Fruit fly (Drosophila melanogaster) whole organism, embryonic: Measurements from ENCODE around the gene EMC6.

Source experiments
- Ada2b ChIP-seq: fragments of 200-800 bp; sonication (Bioruptor generic); IDR thresholded peaks from 2 replicates; pipeline ENCODE4 v1.3.6; 2022; ENCODE audit warnings: missing biosample characterization, missing genetic modification characterization
- CG10274 ChIP-seq: fragments of 200-800 bp; sonication (Bioruptor generic); optimal IDR thresholded peaks from 3 replicates; lab custom pipeline; 2017; ENCODE audit warnings: missing biosample characterization, mild to moderate bottlenecking, missing genetic modification characterization
- CG11696 ChIP-seq: fragments of 200-800 bp; sonication (Bioruptor generic); IDR thresholded peaks from 2 replicates; pipeline ENCODE4 v1.3.6; 2022; ENCODE audit warnings: missing biosample characterization, missing genetic modification characterization
- CG11723 ChIP-seq: fragments of 200-800 bp; sonication (Bioruptor generic); optimal IDR thresholded peaks from 2 replicates; lab custom pipeline; 2017; ENCODE audit warnings: missing biosample characterization, mild to moderate bottlenecking, missing genetic modification characterization
- CG12071 ChIP-seq: fragments of 200-800 bp; sonication (Bioruptor generic); optimal IDR thresholded peaks from 3 replicates; lab custom pipeline; 2018; ENCODE audit warnings: missing biosample characterization, mild to moderate bottlenecking, missing genetic modification characterization
- CG12104 ChIP-seq: fragments of 200-800 bp; sonication (Bioruptor generic); optimal IDR thresholded peaks from 3 replicates; lab custom pipeline; 2016; ENCODE audit warnings: missing biosample characterization, missing genetic modification characterization
- CG12155 ChIP-seq: fragments of 200-800 bp; sonication (Bioruptor generic); optimal IDR thresholded peaks from 3 replicates; lab custom pipeline; 2016; ENCODE audit warnings: missing biosample characterization, missing genetic modification characterization
- CG12219 ChIP-seq: fragments of 200-800 bp; sonication (Bioruptor generic); optimal IDR thresholded peaks from 3 replicates; lab custom pipeline; 2018; ENCODE audit warnings: missing biosample characterization, mild to moderate bottlenecking, missing genetic modification characterization
- CG12299 ChIP-seq: fragments of 200-800 bp; sonication (Bioruptor generic); optimal IDR thresholded peaks from 2 replicates; lab custom pipeline; 2018; ENCODE audit warnings: missing biosample characterization, mild to moderate bottlenecking, missing genetic modification characterization
- CG13894 ChIP-seq: fragments of 200-800 bp; sonication (Bioruptor generic); optimal IDR thresholded peaks from 3 replicates; lab custom pipeline; 2018; ENCODE audit warnings: missing biosample characterization, mild to moderate bottlenecking, missing genetic modification characterization, moderate library complexity
- CG14050 ChIP-seq: fragments of 200-800 bp; sonication (Bioruptor generic); IDR thresholded peaks from 3 replicates; pipeline ENCODE4 v1.3.6; 2022; ENCODE audit warnings: missing biosample characterization, missing genetic modification characterization
- CG14710 ChIP-seq: fragments of 200-800 bp; sonication (Bioruptor generic); optimal IDR thresholded peaks from 3 replicates; lab custom pipeline; 2019; ENCODE audit warnings: missing biosample characterization, mild to moderate bottlenecking, missing genetic modification characterization, moderate library complexity
- CG14860 ChIP-seq: fragments of 200-800 bp; sonication (Bioruptor generic); IDR thresholded peaks from 3 replicates; pipeline ENCODE4 v1.3.6; 2022; ENCODE audit warnings: missing biosample characterization, missing genetic modification characterization; ENCODE audit not compliant: partially characterized antibody
- CG15073 ChIP-seq: fragments of 200-800 bp; sonication (Bioruptor generic); optimal IDR thresholded peaks from 2 replicates; lab custom pipeline; 2016; ENCODE audit warnings: missing biosample characterization, missing genetic modification characterization
- CG15269 ChIP-seq: fragments of 200-800 bp; sonication (Bioruptor generic); optimal IDR thresholded peaks from 2 replicates; lab custom pipeline; 2018; ENCODE audit warnings: missing biosample characterization, mild to moderate bottlenecking, missing genetic modification characterization, moderate library complexity
- CG15696 ChIP-seq: fragments of 200-800 bp; sonication (Bioruptor generic); optimal IDR thresholded peaks from 2 replicates; lab custom pipeline; 2019; ENCODE audit warnings: missing biosample characterization, mild to moderate bottlenecking, missing genetic modification characterization, moderate library complexity
- CG1603 ChIP-seq: fragments of 200-800 bp; sonication (Bioruptor generic); optimal IDR thresholded peaks from 2 replicates; lab custom pipeline; 2019; ENCODE audit warnings: missing biosample characterization, mild to moderate bottlenecking, missing genetic modification characterization, moderate library complexity
- CG17328 ChIP-seq: fragments of 200-800 bp; sonication (Bioruptor generic); IDR thresholded peaks from 2 replicates; pipeline ENCODE4 v1.3.6; 2022; ENCODE audit warnings: missing biosample characterization, missing genetic modification characterization
- CG4282 ChIP-seq: fragments of 200-800 bp; sonication (Bioruptor generic); optimal IDR thresholded peaks from 2 replicates; lab custom pipeline; 2016; ENCODE audit warnings: missing biosample characterization, missing genetic modification characterization
- CG4360 ChIP-seq: fragments of 200-800 bp; sonication (Bioruptor generic); IDR thresholded peaks from 2 replicates; pipeline ENCODE4 v1.3.6; 2022; ENCODE audit warnings: missing biosample characterization, missing genetic modification characterization
- CG7839 ChIP-seq: fragments of 200-800 bp; sonication (Bioruptor generic); optimal IDR thresholded peaks from 3 replicates; lab custom pipeline; 2018; ENCODE audit warnings: missing biosample characterization, mild to moderate bottlenecking, missing genetic modification characterization, moderate library complexity
- CG7963 ChIP-seq: fragments of 200-800 bp; sonication (Bioruptor generic); IDR thresholded peaks from 3 replicates; pipeline ENCODE4 v1.3.6; 2022; ENCODE audit warnings: missing biosample characterization, missing genetic modification characterization; ENCODE audit not compliant: partially characterized antibody
- CG8765 ChIP-seq: fragments of 200-800 bp; sonication (Bioruptor generic); IDR thresholded peaks from 2 replicates; pipeline ENCODE4 v1.3.6; 2022; ENCODE audit warnings: missing biosample characterization, missing genetic modification characterization
- CHES-1-like ChIP-seq: fragments of 200-800 bp; sonication (Bioruptor generic); optimal IDR thresholded peaks from 2 replicates; lab custom pipeline; 2016; ENCODE audit warnings: missing biosample characterization, missing genetic modification characterization
- Elba2 ChIP-seq: fragments of 200-800 bp; sonication (Bioruptor generic); optimal IDR thresholded peaks from 3 replicates; lab custom pipeline; 2016; ENCODE audit warnings: missing biosample characterization, missing genetic modification characterization
- HLH54F ChIP-seq: fragments of 200-800 bp; sonication (Bioruptor generic); optimal IDR thresholded peaks from 3 replicates; lab custom pipeline; 2016; ENCODE audit warnings: missing biosample characterization, missing genetic modification characterization
- Hmr ChIP-seq: fragments of 200-800 bp; sonication (Bioruptor generic); optimal IDR thresholded peaks from 3 replicates; lab custom pipeline; 2017; ENCODE audit warnings: mild to moderate bottlenecking, missing biosample characterization, missing genetic modification reagents, missing genetic modification characterization
- Hsf ChIP-seq: fragments of 200-800 bp; sonication (Bioruptor generic); optimal IDR thresholded peaks from 3 replicates; lab custom pipeline; 2016; ENCODE audit warnings: missing biosample characterization, missing genetic modification characterization
- Lpt ChIP-seq: fragments of >200 bp; optimal IDR thresholded peaks from 2 replicates; lab custom pipeline; 2018; ENCODE audit warnings: missing biosample characterization, missing genetic modification characterization
- Meics ChIP-seq: fragments of 200-800 bp; sonication (Bioruptor generic); optimal IDR thresholded peaks from 2 replicates; lab custom pipeline; 2017; ENCODE audit warnings: missing biosample characterization, mild to moderate bottlenecking, missing genetic modification characterization
- NC2β ChIP-seq: fragments of 200-800 bp; sonication (Bioruptor generic); optimal IDR thresholded peaks from 2 replicates; lab custom pipeline; 2016; ENCODE audit warnings: missing biosample characterization, missing genetic modification characterization
- Nf-YB ChIP-seq: fragments of 200-800 bp; sonication (Bioruptor generic); optimal IDR thresholded peaks from 3 replicates; lab custom pipeline; 2019; ENCODE audit warnings: missing biosample characterization, mild to moderate bottlenecking, missing genetic modification characterization, moderate library complexity
- NfI ChIP-seq: fragments of 200-800 bp; sonication (Bioruptor generic); optimal IDR thresholded peaks from 3 replicates; lab custom pipeline; 2018; ENCODE audit warnings: missing biosample characterization, mild to moderate bottlenecking, missing genetic modification characterization, moderate library complexity
- Side ChIP-seq: fragments of 200-800 bp; sonication (Bioruptor generic); optimal IDR thresholded peaks from 2 replicates; lab custom pipeline; 2016; ENCODE audit warnings: missing biosample characterization, missing genetic modification characterization
- Xrp1 ChIP-seq: fragments of 200-800 bp; sonication (Bioruptor generic); IDR thresholded peaks from 2 replicates; pipeline ENCODE4 v1.3.6; 2022; ENCODE audit warnings: missing biosample characterization, missing genetic modification characterization
- cas ChIP-seq: fragments of 200-800 bp; sonication (Bioruptor generic); IDR thresholded peaks from 2 replicates; pipeline ENCODE4 v1.3.6; 2022; ENCODE audit warnings: missing biosample characterization, missing genetic modification characterization
- croc ChIP-seq: fragments of 200-800 bp; sonication (Bioruptor generic); conservative IDR thresholded peaks from 3 replicates; pipeline ENCODE4 v1.3.6; 2022; ENCODE audit warnings: missing biosample characterization, missing genetic modification characterization
- crp ChIP-seq, 2 experiments: fragments of 200-800 bp; sonication (Bioruptor generic); optimal IDR thresholded peaks; 2 replicates in 1 of 2; 3 replicates in 1 of 2; lab custom pipeline; 2017; ENCODE audit warnings: missing biosample characterization in 2 of 2, missing genetic modification characterization in 2 of 2, mild to moderate bottlenecking in 1 of 2, moderate library complexity in 1 of 2
- dysf ChIP-seq: fragments of 200-800 bp; sonication (Bioruptor generic); IDR thresholded peaks from 3 replicates; pipeline ENCODE4 v1.3.6; 2022; ENCODE audit warnings: missing biosample characterization, missing genetic modification characterization
- eyg ChIP-seq: fragments of 200-800 bp; sonication (Bioruptor generic); optimal IDR thresholded peaks from 3 replicates; lab custom pipeline; 2016; ENCODE audit warnings: missing biosample characterization, missing genetic modification characterization
- fru ChIP-seq: fragments of >200 bp; optimal IDR thresholded peaks from 2 replicates; lab custom pipeline; 2017
- gt ChIP-seq: fragments of 200-800 bp; sonication (Bioruptor generic); IDR thresholded peaks from 2 replicates; pipeline ENCODE4 v1.3.6; 2022; ENCODE audit warnings: missing biosample characterization, missing genetic modification characterization
- insv ChIP-seq, 2 experiments: fragments of 200-800 bp; sonication (Bioruptor generic); optimal IDR thresholded peaks; 3 replicates each; lab custom pipeline; 2016 to 2018; ENCODE audit warnings: missing biosample characterization in 2 of 2, missing genetic modification characterization in 2 of 2
- lab ChIP-seq: fragments of 200-800 bp; sonication (Bioruptor generic); optimal IDR thresholded peaks from 3 replicates; lab custom pipeline; 2017; ENCODE audit warnings: missing biosample characterization, missing genetic modification characterization, mild to moderate bottlenecking, moderate library complexity, missing genetic modification reagents
- nau ChIP-seq: fragments of 200-800 bp; sonication (Bioruptor generic); optimal IDR thresholded peaks from 3 replicates; lab custom pipeline; 2017; ENCODE audit warnings: missing biosample characterization, mild to moderate bottlenecking, missing genetic modification characterization, missing genetic modification reagents
- nom ChIP-seq: fragments of 200-800 bp; sonication (Bioruptor generic); optimal IDR thresholded peaks from 2 replicates; lab custom pipeline; 2017; ENCODE audit warnings: missing biosample characterization, missing genetic modification characterization, mild to moderate bottlenecking, moderate library complexity, missing genetic modification reagents
- odd ChIP-seq: fragments of 200-800 bp; sonication (Bioruptor generic); optimal IDR thresholded peaks from 2 replicates; lab custom pipeline; 2017; ENCODE audit warnings: missing biosample characterization, mild to moderate bottlenecking, missing genetic modification characterization
- pum ChIP-seq: fragments of 200-800 bp; sonication (Bioruptor generic); optimal IDR thresholded peaks from 2 replicates; lab custom pipeline; 2016; ENCODE audit warnings: missing biosample characterization, missing genetic modification characterization
- salm ChIP-seq: fragments of 200-800 bp; sonication (Bioruptor generic); optimal IDR thresholded peaks from 2 replicates; lab custom pipeline; 2018; ENCODE audit warnings: missing biosample characterization, mild to moderate bottlenecking, missing genetic modification characterization
- tx ChIP-seq: fragments of 200-800 bp; sonication (Bioruptor generic); optimal IDR thresholded peaks from 2 replicates; lab custom pipeline; 2016; ENCODE audit warnings: missing biosample characterization, missing genetic modification characterization
- zen2 ChIP-seq: fragments of 200-800 bp; sonication (Bioruptor generic); IDR thresholded peaks from 3 replicates; pipeline ENCODE4 v1.3.6; 2022; ENCODE audit warnings: missing biosample characterization, missing genetic modification characterization; ENCODE audit not compliant: partially characterized antibody
- zfh1 ChIP-seq: fragments of 200-800 bp; sonication (Bioruptor generic); IDR thresholded peaks from 3 replicates; pipeline ENCODE4 v1.3.6; 2022; ENCODE audit warnings: missing biosample characterization, missing genetic modification characterization

The EMC6 gene

DNA sequence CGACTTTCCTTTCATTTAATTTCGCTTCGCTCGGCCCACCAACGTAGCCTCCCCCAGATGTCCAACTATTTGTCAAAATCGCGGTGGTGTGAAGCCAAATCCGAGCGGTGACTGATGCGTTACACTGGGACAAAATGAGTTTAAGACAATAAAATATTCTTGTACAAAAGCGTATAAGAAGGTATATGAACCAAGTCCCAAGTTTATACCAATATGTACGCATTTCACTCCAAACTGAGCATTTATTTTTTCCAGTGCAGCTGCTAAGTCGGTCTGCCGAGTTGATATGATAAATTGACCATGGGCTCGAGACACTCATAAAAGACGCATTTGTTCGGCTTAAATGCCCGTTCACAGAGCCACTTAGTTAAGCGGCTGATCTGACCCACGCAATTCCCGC lies 20.1 kb downstream of the EMC6 start (continued):
- TF ChIP-seq CG14710 (tag; lab: Kevin White, UChicago) (peak; percentile 21), CG12071 (peak; percentile 52), CG11723 (peak; percentile 6), CG10274 (GFP tag; lab: Kevin White, UChicago) (no peak), lab (GFP tag; lab: Kevin White, UChicago) (peak; percentile 75), CG15696 (tag; lab: Kevin White, UChicago) (no peak), CG14050 (GFP tag; lab: Robert Waterston, UW) (peak; percentile 60), Meics (GFP tag; lab: Kevin White, UChicago) (peak; percentile 41), eyg (GFP tag; lab: Kevin White, UChicago) (no peak), CG13894 (no peak), gt (GFP tag; lab: Robert Waterston, UW) (no peak), CG7963 (GFP tag; lab: Robert Waterston, UW) (no peak), Nf-YB (GFP tag; lab: Kevin White, UChicago) (no peak), nom (GFP tag; lab: Kevin White, UChicago) (no peak), CHES-1-like (GFP tag; lab: Kevin White, UChicago) (peak; percentile 27), zen2 (GFP tag; lab: Robert Waterston, UW) (no peak), HLH54F (GFP tag; lab: Kevin White, UChicago) (no peak), Xrp1 (GFP tag; lab: Robert Waterston, UW) (no peak; the same call in none of the 2 replicates), zfh1 (GFP tag; lab: Robert Waterston, UW) (peak; percentile 77), CG7839 (tag; lab: Kevin White, UChicago) (peak; percentile 62), Side (no peak), CG17328 (GFP tag; lab: Robert Waterston, UW) (peak; percentile 70), NC2β (GFP tag; lab: Kevin White, UChicago) (no peak), CG15073 (GFP tag; lab: Kevin White, UChicago) (no peak), dysf (peak; percentile 79), CG4282 (GFP tag; lab: Kevin White, UChicago) (no peak), Elba2 (GFP tag; lab: Kevin White, UChicago) (no peak), croc (GFP tag; lab: Robert Waterston, UW) (0 out of 3 replicates have a peak, but pooled peaks have one; percentile 23), pum (GFP tag; lab: Kevin White, UChicago) (peak; percentile 9), CG12299 (tag; lab: Kevin White, UChicago) (no peak), NfI (peak; percentile 44), CG8765 (GFP tag; lab: Robert Waterston, UW) (no peak), odd (GFP tag; lab: Kevin White, UChicago) (no peak), Ada2b (peak; percentile 61), tx (GFP tag; lab: Kevin White, UChicago) (peak; percentile 20), CG1603 (tag; lab: Kevin White, UChicago) (peak; percentile 57), crp (GFP tag; optimal IDR thresholded peaks at IDR 0.05; lab: Kevin White, UChicago) (no peak), CG12155 (GFP tag; lab: Kevin White, UChicago) (peak; percentile 30), CG11696 (GFP tag; lab: Robert Waterston, UW) (no peak), Hmr (GFP tag; lab: Kevin White, UChicago) (no peak), CG12104 (GFP tag; lab: Kevin White, UChicago) (peak; percentile 9), nau (GFP tag; lab: Kevin White, UChicago) (no peak), insv (GFP tag; optimal IDR thresholded peaks at IDR 0.05; lab: Kevin White, UChicago) (no peak), CG15269 (tag; lab: Kevin White, UChicago) (peak; percentile 66), Lpt (GFP tag; lab: Kevin White, UChicago) (no peak), salm (tag; lab: Kevin White, UChicago) (no peak), CG4360 (no peak), cas (GFP tag; lab: Robert Waterston, UW) (no peak), CG12219 (GFP tag; lab: Kevin White, UChicago) (peak; percentile 49), fru (lab: Kevin White, UChicago) (no peak), Hsf (GFP tag; lab: Kevin White, UChicago) (peak; percentile 51), CG14860 (GFP tag; lab: Robert Waterston, UW) (no peak)
